Worm (Caenorhabditis elegans) whole organism, early embryonic: ENCODE results near the gene smc-5.

ENCODE experiments used
- B0310.2 ChIP-seq: sonication (generic microtip); optimal IDR thresholded peaks from 2 replicates; lab custom pipeline; 2016; ENCODE audit warnings: mild to moderate bottlenecking, missing genetic modification characterization, missing compliant biosample characterization
- F13C5.2 ChIP-seq: sonication (generic microtip); optimal IDR thresholded peaks from 2 replicates; lab custom pipeline; 2017; ENCODE audit warnings: mild to moderate bottlenecking, missing genetic modification characterization, inconsistent platforms, missing compliant biosample characterization
- ceh-36 ChIP-seq: sonication (generic microtip); optimal IDR thresholded peaks from 2 replicates; lab custom pipeline; 2016; ENCODE audit warnings: missing genetic modification characterization, inconsistent platforms, missing compliant biosample characterization
- hmbx-1 ChIP-seq: sonication (generic microtip); optimal IDR thresholded peaks from 2 replicates; lab custom pipeline; 2016; ENCODE audit warnings: mild to moderate bottlenecking, missing genetic modification characterization, missing compliant biosample characterization
- scrt-1 ChIP-seq: fragments of 200-800 bp; sonication (Bioruptor generic); IDR thresholded peaks from 2 replicates; pipeline ENCODE4 v1.3.6; 2022; ENCODE audit warnings: missing genetic modification characterization, missing compliant biosample characterization
- tra-4 ChIP-seq: sonication (generic microtip); optimal IDR thresholded peaks from 2 replicates; lab custom pipeline; 2017; ENCODE audit warnings: missing genetic modification characterization, missing compliant biosample characterization

DNA sequence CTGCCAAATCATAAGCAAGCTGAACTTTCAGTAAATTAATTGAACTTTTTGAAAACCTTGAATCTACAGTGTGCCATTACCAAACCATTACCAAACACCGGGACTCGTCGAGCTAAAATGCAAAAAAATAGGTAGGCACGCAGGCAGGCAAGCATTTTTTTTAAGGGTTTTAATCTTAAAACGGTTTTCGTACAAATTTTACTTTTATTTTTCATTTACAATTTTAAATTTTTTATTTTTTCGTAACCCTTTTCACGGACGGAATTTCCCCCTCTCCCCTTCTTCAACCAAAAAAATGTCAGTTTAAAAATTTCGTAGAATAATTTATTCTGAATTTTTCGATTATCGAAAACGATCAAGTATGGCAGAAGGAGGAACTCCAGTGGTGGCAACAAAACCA lies 47.5 kb upstream of the smc-5 start, which contains the start of gene F59A6.2:
- TF ChIP-seq B0310.2 (tag; lab: Kevin White, UChicago) = no peak
- TF ChIP-seq ceh-36 (tag; lab: Kevin White, UChicago) = no peak
- no peak for TF ChIP-seq scrt-1 (GFP tag; lab: Robert Waterston, UW)
- no peak for TF ChIP-seq hmbx-1 (tag; lab: Kevin White, UChicago)
- no peak for TF ChIP-seq tra-4 (tag; lab: Kevin White, UChicago)
- no peak for TF ChIP-seq F13C5.2 (tag; lab: Kevin White, UChicago)
